Fruit fly (Drosophila melanogaster) whole organism, embryonic: ENCODE results near the gene CG7352.

ENCODE experiments used
- Asciz ChIP-seq: fragments of 200-800 bp; sonication (Bioruptor generic); optimal IDR thresholded peaks from 2 replicates; lab custom pipeline; 2017; ENCODE audit warnings: missing biosample characterization, mild to moderate bottlenecking, missing genetic modification characterization, missing genetic modification reagents
- Bgb ChIP-seq: fragments of 200-800 bp; sonication (Bioruptor generic); IDR thresholded peaks from 2 replicates; pipeline ENCODE4 v1.3.6; 2022; ENCODE audit warnings: missing biosample characterization, missing genetic modification characterization; ENCODE audit not compliant: partially characterized antibody
- CG10209 ChIP-seq: fragments of 200-800 bp; sonication (Bioruptor generic); optimal IDR thresholded peaks from 3 replicates; lab custom pipeline; 2017; ENCODE audit warnings: missing biosample characterization, mild to moderate bottlenecking, missing genetic modification characterization, missing genetic modification reagents
- CG10431 ChIP-seq: fragments of 200-800 bp; sonication (Bioruptor generic); optimal IDR thresholded peaks from 3 replicates; lab custom pipeline; 2018; ENCODE audit warnings: missing biosample characterization, mild to moderate bottlenecking, missing genetic modification characterization
- CG11093 ChIP-seq: fragments of 200-800 bp; sonication (Bioruptor generic); IDR thresholded peaks from 3 replicates; pipeline ENCODE4 v1.3.6; 2022; ENCODE audit warnings: missing biosample characterization, missing genetic modification characterization
- CG11398 ChIP-seq: fragments of 200-800 bp; sonication (Bioruptor generic); optimal IDR thresholded peaks from 2 replicates; lab custom pipeline; 2016; ENCODE audit warnings: missing biosample characterization, missing genetic modification characterization
- CG11695 ChIP-seq: fragments of 200-800 bp; sonication (Bioruptor generic); IDR thresholded peaks from 3 replicates; pipeline ENCODE4 v1.3.6; 2022; ENCODE audit warnings: missing biosample characterization, missing genetic modification characterization
- CG12391 ChIP-seq: fragments of 200-800 bp; sonication (Bioruptor generic); optimal IDR thresholded peaks from 3 replicates; lab custom pipeline; 2018; ENCODE audit warnings: missing biosample characterization, mild to moderate bottlenecking, missing genetic modification characterization, moderate library complexity
- CG13424 ChIP-seq: fragments of 200-800 bp; sonication (Bioruptor generic); optimal IDR thresholded peaks from 2 replicates; lab custom pipeline; 2019; ENCODE audit warnings: missing biosample characterization, mild to moderate bottlenecking, missing genetic modification characterization, moderate library complexity
- CG17361 ChIP-seq: fragments of 200-800 bp; sonication (Bioruptor generic); IDR thresholded peaks from 3 replicates; pipeline ENCODE4 v1.3.6; 2022; ENCODE audit warnings: missing biosample characterization, missing genetic modification characterization
- CG17829 ChIP-seq: fragments of 200-800 bp; optimal IDR thresholded peaks from 2 replicates; lab custom pipeline; 2019; ENCODE audit warnings: missing biosample characterization, mild to moderate bottlenecking, missing genetic modification characterization, moderate library complexity
- CG18262 ChIP-seq: fragments of 200-800 bp; optimal IDR thresholded peaks from 3 replicates; lab custom pipeline; 2019; ENCODE audit warnings: missing biosample characterization, mild to moderate bottlenecking, missing genetic modification characterization, moderate library complexity
- CG18764 ChIP-seq: fragments of 200-800 bp; sonication (Bioruptor generic); optimal IDR thresholded peaks from 3 replicates; lab custom pipeline; 2016; ENCODE audit warnings: missing biosample characterization, missing genetic modification characterization
- CG2129 ChIP-seq: fragments of 200-800 bp; sonication (Bioruptor generic); IDR thresholded peaks from 2 replicates; pipeline ENCODE4 v1.3.6; 2022; ENCODE audit warnings: missing biosample characterization, missing genetic modification characterization; ENCODE audit not compliant: partially characterized antibody
- CG31365 ChIP-seq: fragments of 200-800 bp; sonication (Bioruptor generic); optimal IDR thresholded peaks from 2 replicates; lab custom pipeline; 2018; ENCODE audit warnings: missing biosample characterization, mild to moderate bottlenecking, missing genetic modification characterization
- CG33557 ChIP-seq: fragments of 200-800 bp; sonication (Bioruptor generic); optimal IDR thresholded peaks from 2 replicates; lab custom pipeline; 2019; ENCODE audit warnings: missing biosample characterization, mild to moderate bottlenecking, missing genetic modification characterization, moderate library complexity
- CG3726 ChIP-seq: fragments of 200-800 bp; sonication (Bioruptor generic); IDR thresholded peaks from 3 replicates; pipeline ENCODE4, ENCODE4 v1.3.6; 2022; ENCODE audit warnings: missing biosample characterization, missing genetic modification characterization
- CG3838 ChIP-seq: fragments of 200-800 bp; sonication (Bioruptor generic); optimal IDR thresholded peaks from 3 replicates; lab custom pipeline; 2016; ENCODE audit warnings: missing biosample characterization, missing genetic modification characterization
- CG7372 ChIP-seq: fragments of 200-800 bp; sonication (Bioruptor generic); IDR thresholded peaks from 2 replicates; pipeline ENCODE4 v1.3.6; 2022; ENCODE audit warnings: missing biosample characterization, missing genetic modification characterization
- CG7786 ChIP-seq: fragments of 200-800 bp; sonication (Bioruptor generic); optimal IDR thresholded peaks from 2 replicates; lab custom pipeline; 2016; ENCODE audit warnings: missing biosample characterization, missing genetic modification characterization
- Doc3 ChIP-seq: fragments of 200-800 bp; sonication (Bioruptor generic); IDR thresholded peaks from 3 replicates; pipeline ENCODE4 v1.3.6; 2022; ENCODE audit warnings: missing biosample characterization, missing genetic modification characterization; ENCODE audit not compliant: partially characterized antibody
- Dp ChIP-seq: fragments of 200-800 bp; sonication (Bioruptor generic); optimal IDR thresholded peaks from 2 replicates; lab custom pipeline; 2018; ENCODE audit warnings: missing biosample characterization, mild to moderate bottlenecking, missing genetic modification characterization, moderate library complexity
- HHEX ChIP-seq: fragments of 200-800 bp; sonication (Bioruptor generic); optimal IDR thresholded peaks from 3 replicates; lab custom pipeline; 2017; ENCODE audit warnings: missing biosample characterization, mild to moderate bottlenecking, missing genetic modification characterization, missing genetic modification reagents
- Hr78 ChIP-seq, 2 experiments: fragments of 200-800 bp in 1 of 2; fragments of >200 bp in 1 of 2; sonication (Bioruptor generic) in 1 of 2; optimal IDR thresholded peaks; 2 replicates each; lab custom pipeline; 2017 to 2019; ENCODE audit warnings: missing biosample characterization in 2 of 2, missing genetic modification characterization in 2 of 2, mild to moderate bottlenecking in 1 of 2, moderate library complexity in 1 of 2
- NC2α ChIP-seq: fragments of 200-800 bp; sonication (Bioruptor generic); optimal IDR thresholded peaks from 2 replicates; lab custom pipeline; 2016; ENCODE audit warnings: missing biosample characterization, missing genetic modification characterization
- Pdp1 ChIP-seq, 2 experiments: fragments of 200-800 bp; sonication (Bioruptor generic); optimal IDR thresholded peaks; 3 replicates each; lab custom pipeline; 2016; ENCODE audit warnings: missing biosample characterization in 2 of 2, missing genetic modification characterization in 2 of 2, mild to moderate bottlenecking in 1 of 2, moderate library complexity in 1 of 2
- Six4 ChIP-seq: fragments of 200-800 bp; sonication (Bioruptor generic); optimal IDR thresholded peaks from 2 replicates; lab custom pipeline; 2016; ENCODE audit warnings: missing biosample characterization, missing genetic modification characterization
- Spps ChIP-seq: fragments of 200-800 bp; sonication (Bioruptor generic); optimal IDR thresholded peaks from 2 replicates; lab custom pipeline; 2018; ENCODE audit warnings: missing biosample characterization, mild to moderate bottlenecking, missing genetic modification characterization
- Stat92E ChIP-seq, 3 experiments: fragments of >200 bp in 2 of 3; fragments of 200-800 bp in 1 of 3; sonication (Bioruptor generic) in 1 of 3; optimal IDR thresholded peaks; 2 replicates each; lab custom pipeline; 2017 to 2019; ENCODE audit warnings: missing biosample characterization in 3 of 3, missing genetic modification characterization in 3 of 3, mild to moderate bottlenecking in 1 of 3, moderate library complexity in 1 of 3
- TFAM ChIP-seq: fragments of 200-800 bp; sonication (Bioruptor generic); optimal IDR thresholded peaks from 2 replicates; lab custom pipeline; 2017; ENCODE audit warnings: missing biosample characterization, missing genetic modification characterization, inconsistent platforms
- ap ChIP-seq: fragments of 200-800 bp; sonication (Bioruptor generic); IDR thresholded peaks from 2 replicates; pipeline ENCODE4 v1.3.6; 2022; ENCODE audit warnings: missing biosample characterization, missing genetic modification characterization
- ato ChIP-seq: fragments of 200-800 bp; sonication (Bioruptor generic); IDR thresholded peaks from 2 replicates; pipeline ENCODE4 v1.3.6; 2022; ENCODE audit warnings: missing biosample characterization, missing genetic modification characterization; ENCODE audit not compliant: partially characterized antibody
- btn ChIP-seq: fragments of 200-800 bp; sonication (Bioruptor generic); optimal IDR thresholded peaks from 2 replicates; lab custom pipeline; 2016; ENCODE audit warnings: missing biosample characterization, missing genetic modification characterization
- cato ChIP-seq: fragments of 200-800 bp; sonication (Bioruptor generic); optimal IDR thresholded peaks from 2 replicates; lab custom pipeline; 2016; ENCODE audit warnings: missing biosample characterization, missing genetic modification characterization, borderline replicate concordance
- chinmo ChIP-seq: fragments of 200-800 bp; sonication (Bioruptor generic); IDR thresholded peaks from 4 replicates; pipeline ENCODE4 v1.3.6; 2022; ENCODE audit warnings: missing biosample characterization, missing genetic modification characterization; ENCODE audit not compliant: partially characterized antibody
- corto ChIP-seq: fragments of 200-800 bp; sonication (Bioruptor generic); optimal IDR thresholded peaks from 2 replicates; lab custom pipeline; 2016; ENCODE audit warnings: missing biosample characterization, mild to moderate bottlenecking, missing genetic modification characterization, moderate library complexity
- cwo ChIP-seq: fragments of 200-800 bp; sonication (Bioruptor generic); optimal IDR thresholded peaks from 3 replicates; lab custom pipeline; 2017; ENCODE audit warnings: missing biosample characterization, missing genetic modification characterization, mild to moderate bottlenecking, moderate library complexity, missing genetic modification reagents
- dimm ChIP-seq: fragments of 200-800 bp; sonication (Bioruptor generic); IDR thresholded peaks from 2 replicates; pipeline ENCODE4 v1.3.6; 2022; ENCODE audit warnings: missing biosample characterization, missing genetic modification characterization
- en ChIP-seq: fragments of 200-800 bp; sonication (Bioruptor generic); optimal IDR thresholded peaks from 2 replicates; lab custom pipeline; 2016; ENCODE audit warnings: missing biosample characterization, missing genetic modification characterization
- gem ChIP-seq: fragments of 200-800 bp; sonication (Bioruptor generic); optimal IDR thresholded peaks from 2 replicates; lab custom pipeline; 2019; ENCODE audit warnings: missing biosample characterization, mild to moderate bottlenecking, missing genetic modification characterization, moderate library complexity
- grau ChIP-seq: fragments of 200-800 bp; optimal IDR thresholded peaks from 3 replicates; lab custom pipeline; 2019; ENCODE audit warnings: missing biosample characterization, mild to moderate bottlenecking, missing genetic modification characterization, moderate library complexity
- her ChIP-seq: fragments of 200-800 bp; sonication (Bioruptor generic); optimal IDR thresholded peaks from 2 replicates; lab custom pipeline; 2016; ENCODE audit warnings: missing biosample characterization, missing genetic modification characterization
- ind ChIP-seq: fragments of 200-800 bp; sonication (Bioruptor generic); optimal IDR thresholded peaks from 3 replicates; lab custom pipeline; 2016; ENCODE audit warnings: missing biosample characterization, missing genetic modification characterization
- ro ChIP-seq: fragments of 200-800 bp; sonication (Bioruptor generic); IDR thresholded peaks from 2 replicates; pipeline ENCODE4 v1.3.6; 2022; ENCODE audit warnings: missing biosample characterization, missing genetic modification characterization
- sna ChIP-seq: fragments of 200-800 bp; sonication (Bioruptor generic); IDR thresholded peaks from 2 replicates; pipeline ENCODE4 v1.3.6; 2022; ENCODE audit warnings: missing biosample characterization, missing genetic modification characterization; ENCODE audit not compliant: partially characterized antibody
- sug ChIP-seq: fragments of 200-800 bp; optimal IDR thresholded peaks from 2 replicates; lab custom pipeline; 2019; ENCODE audit warnings: missing biosample characterization, mild to moderate bottlenecking, missing genetic modification characterization, moderate library complexity
- tgo ChIP-seq: fragments of 200-800 bp; sonication (Bioruptor generic); IDR thresholded peaks from 3 replicates; pipeline ENCODE4 v1.3.6; 2022; ENCODE audit warnings: missing biosample characterization, missing genetic modification characterization
- tll ChIP-seq, 2 experiments: fragments of 200-800 bp in 1 of 2; fragments of >200 bp in 1 of 2; sonication (Bioruptor generic) in 1 of 2; optimal IDR thresholded peaks; 2 replicates each; lab custom pipeline; 2017 to 2019; ENCODE audit warnings: missing biosample characterization in 2 of 2, missing genetic modification characterization in 2 of 2, mild to moderate bottlenecking in 1 of 2, moderate library complexity in 1 of 2

Gene CG7352

DNA sequence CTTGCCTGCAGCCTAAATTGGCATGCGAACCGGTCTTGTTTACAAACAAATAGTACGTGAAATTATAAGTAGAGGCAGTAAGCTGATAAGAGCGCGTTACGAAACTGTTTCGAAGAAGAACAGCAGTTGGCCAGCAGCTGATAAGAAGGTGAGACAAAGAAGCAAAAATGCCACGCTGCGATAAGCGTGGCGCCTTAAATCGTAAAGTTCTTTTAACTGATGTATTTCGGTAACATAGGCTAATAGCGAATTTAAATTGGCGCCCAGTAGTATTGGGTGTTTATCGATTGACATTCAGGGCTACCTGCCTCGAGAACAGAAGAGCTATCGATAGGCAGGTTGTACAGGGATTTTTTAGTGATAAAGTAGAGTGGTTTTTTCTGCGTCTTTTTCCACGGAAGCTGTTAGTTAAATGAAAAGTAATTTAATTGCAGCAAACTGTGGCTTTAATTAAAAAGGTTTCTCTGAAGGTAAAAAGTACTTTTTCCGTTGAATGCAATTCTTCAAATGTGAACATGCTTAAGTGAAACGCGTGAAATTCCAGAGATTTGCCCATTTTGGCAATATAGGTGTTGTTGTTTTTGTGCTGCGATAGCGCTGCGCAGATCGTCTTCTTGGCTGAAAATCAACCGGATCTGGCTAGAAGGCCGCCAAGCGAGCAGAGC lies 9.4 kb downstream of the CG7352 start, which contains the start of gene stck (continued):
- TF ChIP-seq corto (no peak), CG33557 (GFP tag; lab: Kevin White, UChicago) (no peak), tll (GFP tag; optimal IDR thresholded peaks at IDR 0.05; lab: Kevin White, UChicago) (no peak), CG3838 (GFP tag; lab: Kevin White, UChicago) (no peak), Hr78 (GFP tag; optimal IDR thresholded peaks at IDR 0.05; lab: Kevin White, UChicago) (no peak), CG7372 (GFP tag; lab: Robert Waterston, UW) (no peak), CG11398 (GFP tag; lab: Kevin White, UChicago) (no peak), CG2129 (GFP tag; lab: Robert Waterston, UW) (peak; percentile 24; the same call in 1 of the 2 replicates), TFAM (GFP tag; lab: Kevin White, UChicago) (no peak), grau (tag; lab: Kevin White, UChicago) (no peak), her (GFP tag; lab: Kevin White, UChicago) (no peak), ind (GFP tag; lab: Kevin White, UChicago) (no peak), CG11093 (GFP tag; lab: Robert Waterston, UW) (no peak), sug (tag; lab: Kevin White, UChicago) (peak; percentile 76), tgo (GFP tag; lab: Robert Waterston, UW) (no peak), CG10209 (GFP tag; lab: Kevin White, UChicago) (no peak), ap (GFP tag; lab: Robert Waterston, UW) (no peak), CG18262 (tag; lab: Kevin White, UChicago) (no peak), cwo (GFP tag; lab: Kevin White, UChicago) (no peak), CG11695 (GFP tag; lab: Robert Waterston, UW) (no peak), dimm (GFP tag; lab: Robert Waterston, UW) (no peak), NC2α (GFP tag; lab: Kevin White, UChicago) (no peak), sna (GFP tag; lab: Robert Waterston, UW) (no peak), ato (GFP tag; lab: Robert Waterston, UW) (peak; percentile 69), btn (GFP tag; lab: Kevin White, UChicago) (no peak), gem (tag; lab: Kevin White, UChicago) (no peak), CG17361 (GFP tag; lab: Robert Waterston, UW) (no peak), HHEX (GFP tag; lab: Kevin White, UChicago) (no peak), CG7786 (peak; percentile 5), CG12391 (tag; lab: Kevin White, UChicago) (peak; percentile 8), Bgb (GFP tag; lab: Robert Waterston, UW) (peak; percentile 67), CG17829 (tag; lab: Kevin White, UChicago) (no peak), CG13424 (no peak), Asciz (GFP tag; lab: Kevin White, UChicago) (no peak), cato (GFP tag; lab: Kevin White, UChicago) (no peak), CG10431 (GFP tag; lab: Kevin White, UChicago) (no peak), CG31365 (tag; lab: Kevin White, UChicago) (no peak), Pdp1 (GFP tag; optimal IDR thresholded peaks at IDR 0.05; lab: Kevin White, UChicago) (peak in 1 of 2 experiments; percentile 91), Dp (GFP tag; lab: Kevin White, UChicago) (peak; percentile 94), CG3726 (no peak), CG18764 (no peak), en (GFP tag; lab: Kevin White, UChicago) (no peak), Spps (no peak), Six4 (no peak), chinmo (GFP tag; lab: Robert Waterston, UW) (0 out of 4 replicates have a peak, but pooled peaks have one; percentile 12), Stat92E (GFP tag; optimal IDR thresholded peaks at IDR 0.05; lab: Kevin White, UChicago) (peak in 1 of 3 experiments; percentile 16), ro (GFP tag; lab: Robert Waterston, UW) (no peak), Doc3 (GFP tag; lab: Robert Waterston, UW) (0 out of 3 replicates have a peak, but pooled peaks have one; percentile 26)
